Fruit fly (Drosophila melanogaster): ENCODE measurements around the gene p38a.

The p38a gene

dm6 chr3R:24151924-24152809 is at the start of gene p38a, which contains the start of gene CG6178 (continued):
- TF ChIP-seq CG2199 (GFP tag; IDR thresholded peaks at IDR 0.05) (peak; percentile 92), CG2712 (tag; optimal IDR thresholded peaks at IDR 0.05) (peak; percentile 99), jing (GFP tag; optimal IDR thresholded peaks at IDR 0.05) (peak; percentile 82), emc (GFP tag; optimal IDR thresholded peaks at IDR 0.05) (peak; percentile 49), CG4282 (GFP tag; optimal IDR thresholded peaks at IDR 0.05) (no peak), CG16813 (GFP tag; IDR thresholded peaks at IDR 0.05; ENCODE audit: partially characterized antibody) (no peak), CG12236 (GFP tag; optimal IDR thresholded peaks at IDR 0.05) (no peak), CG6683 (GFP tag; optimal IDR thresholded peaks at IDR 0.05) (peak; percentile 95), Atf3 (GFP tag; optimal IDR thresholded peaks at IDR 0.05) (peak; percentile 26), Dfd (GFP tag; optimal IDR thresholded peaks at IDR 0.05) (no peak), sima (GFP tag; optimal IDR thresholded peaks at IDR 0.05) (no peak), CG4424 (GFP tag; optimal IDR thresholded peaks at IDR 0.05) (peak; percentile 94), CG16815 (GFP tag; optimal IDR thresholded peaks at IDR 0.05) (peak; percentile 94), Ssrp (tag; optimal IDR thresholded peaks at IDR 0.05) (peak; percentile 99), CG9932 (GFP tag; IDR thresholded peaks at IDR 0.05) (peak; percentile 97), CG9797 (GFP tag; optimal IDR thresholded peaks at IDR 0.05) (peak; percentile 7), Ravus (GFP tag; IDR thresholded peaks at IDR 0.05) (peak; percentile 92), CG2678 (tag; optimal IDR thresholded peaks at IDR 0.05) (peak; percentile 99), ap (GFP tag; IDR thresholded peaks at IDR 0.05) (peak; percentile 95), sisA (GFP tag; IDR thresholded peaks at IDR 0.05) (peak; percentile 97), CG12769 (tag; optimal IDR thresholded peaks at IDR 0.05) (peak; percentile 16), fd3F (GFP tag; optimal IDR thresholded peaks at IDR 0.05) (peak; percentile 98), CG16779 (GFP tag; IDR thresholded peaks at IDR 0.05) (peak; percentile 79), CG6765 (GFP tag; optimal IDR thresholded peaks at IDR 0.05) (peak; percentile 95), ash1 (GFP tag; optimal IDR thresholded peaks at IDR 0.05) (peak; percentile 48), CG10543 (GFP tag; optimal IDR thresholded peaks at IDR 0.05) (peak; percentile 96), nau (GFP tag; optimal IDR thresholded peaks at IDR 0.05) (no peak), Kr (GFP tag; optimal IDR thresholded peaks at IDR 0.05) (no peak), CG11093 (GFP tag; IDR thresholded peaks at IDR 0.05) (peak; percentile 94), CG15601 (tag; optimal IDR thresholded peaks at IDR 0.05) (peak; percentile 95), rib (GFP tag; IDR thresholded peaks at IDR 0.05) (peak; percentile 92), zf30C (GFP tag; optimal IDR thresholded peaks at IDR 0.05) (no peak), peb (GFP tag; IDR thresholded peaks at IDR 0.05) (peak; percentile 87), Bgb (GFP tag; IDR thresholded peaks at IDR 0.05; ENCODE audit: partially characterized antibody) (peak; percentile 8; the same call in 1 of the 2 replicates), CG31388 (GFP tag; optimal IDR thresholded peaks at IDR 0.05) (peak; percentile 63), lilli (GFP tag; optimal IDR thresholded peaks at IDR 0.05) (peak; percentile 73), CG15011 (GFP tag; optimal IDR thresholded peaks at IDR 0.05) (peak; percentile 78), ato (GFP tag; IDR thresholded peaks at IDR 0.05; ENCODE audit: partially characterized antibody) (no peak), gt (GFP tag; IDR thresholded peaks at IDR 0.05) (peak; percentile 86), bowl (GFP tag; IDR thresholded peaks at IDR 0.05) (peak; percentile 90), CG10209 (GFP tag; optimal IDR thresholded peaks at IDR 0.05) (peak; percentile 98), CG30431 (GFP tag; optimal IDR thresholded peaks at IDR 0.05) (peak; percentile 95), dm (GFP tag; optimal IDR thresholded peaks at IDR 0.05) (no peak), trem (tag; optimal IDR thresholded peaks at IDR 0.05) (peak; percentile 93), CG12942 (GFP tag; optimal IDR thresholded peaks at IDR 0.05) (peak; percentile 95), CG8478 (optimal IDR thresholded peaks at IDR 0.05) (no peak), crp (GFP tag; optimal IDR thresholded peaks at IDR 0.05) (peak; percentile 39 to 89), Dad (GFP tag; optimal IDR thresholded peaks at IDR 0.05) (peak; percentile 42), onecut (GFP tag; IDR thresholded peaks at IDR 0.05) (peak; percentile 81)
